Comparison of ENCODE assay signal across 2 fruit fly cellular contexts in genomic region chr2L:1082668-1083067, dm6.
TF ChIP-seq lines count a peak whose summit lies in the region.

No protein-coding gene starts in this region.

- no peak for TF ChIP-seq CTCF in whole organism, embryonic (GFP tag; optimal IDR thresholded peaks at IDR 0.05; lab: Kevin White, UChicago)

TF ChIP-seq in whole organism, embryonic, 481 proteins besides CTCF, POLR2A, EP300 and RAD21:
- no peak for TF ChIP-seq CG30431 (GFP tag; optimal IDR thresholded peaks at IDR 0.05; lab: Kevin White, UChicago)
- TF ChIP-seq CG15011 (GFP tag; optimal IDR thresholded peaks at IDR 0.05; lab: Kevin White, UChicago) = no peak
- TF ChIP-seq CG12236 (GFP tag; optimal IDR thresholded peaks at IDR 0.05; lab: Kevin White, UChicago) = no peak
- no peak for TF ChIP-seq mirr (GFP tag; optimal IDR thresholded peaks at IDR 0.05; lab: Kevin White, UChicago)
- peak; percentile 85 for TF ChIP-seq Adf1 (GFP tag; IDR thresholded peaks at IDR 0.05; lab: Robert Waterston, UW)
- no peak for TF ChIP-seq Xrp1 (GFP tag; IDR thresholded peaks at IDR 0.05; lab: Robert Waterston, UW)
- peak; percentile 20 for TF ChIP-seq scrt (GFP tag; optimal IDR thresholded peaks at IDR 0.05; lab: Kevin White, UChicago)
- 0 out of 4 replicates have a peak, but pooled peaks have one; percentile 62 for TF ChIP-seq chinmo (GFP tag; IDR thresholded peaks at IDR 0.05; lab: Robert Waterston, UW; ENCODE audit: partially characterized antibody)
- TF ChIP-seq CG5180 (GFP tag; optimal IDR thresholded peaks at IDR 0.05; lab: Kevin White, UChicago) = no peak
- TF ChIP-seq CG14014 (GFP tag; IDR thresholded peaks at IDR 0.05; lab: Robert Waterston, UW) = 0 out of 2 replicates have a peak, but pooled peaks have one; percentile 9
- TF ChIP-seq exex (tag; optimal IDR thresholded peaks at IDR 0.05; lab: Kevin White, UChicago) = no peak
- 0 out of 3 replicates have a peak, but pooled peaks have one; percentile 4 for TF ChIP-seq sr (GFP tag; IDR thresholded peaks at IDR 0.05; lab: Robert Waterston, UW)
- peak; percentile 11; the same call in 1 of the 2 replicates for TF ChIP-seq E2f2 (GFP tag; IDR thresholded peaks at IDR 0.05; lab: Robert Waterston, UW)
- peak; percentile 93 for TF ChIP-seq z (GFP tag; IDR thresholded peaks at IDR 0.05; lab: Robert Waterston, UW)
- TF ChIP-seq tgo (GFP tag; IDR thresholded peaks at IDR 0.05; lab: Robert Waterston, UW) = no peak
- peak; percentile 87 for TF ChIP-seq ewg (GFP tag; optimal IDR thresholded peaks at IDR 0.05; lab: Kevin White, UChicago)
- no peak for TF ChIP-seq twi (tag; optimal IDR thresholded peaks at IDR 0.05; lab: Kevin White, UChicago)
- TF ChIP-seq Deaf1 (tag; optimal IDR thresholded peaks at IDR 0.05; lab: Kevin White, UChicago) = peak; percentile 68
- no peak for TF ChIP-seq bowl (GFP tag; IDR thresholded peaks at IDR 0.05; lab: Robert Waterston, UW)
- 0 out of 3 replicates have a peak, but pooled peaks have one; percentile 10 for TF ChIP-seq Doc3 (GFP tag; IDR thresholded peaks at IDR 0.05; lab: Robert Waterston, UW; ENCODE audit: partially characterized antibody)
- TF ChIP-seq CG13287 (GFP tag; IDR thresholded peaks at IDR 0.05; lab: Robert Waterston, UW; ENCODE audit: partially characterized antibody) = peak; percentile 29; the same call in 1 of the 2 replicates
- peak; percentile 34 to 60 for TF ChIP-seq Trl (optimal IDR thresholded peaks at IDR 0.05; lab: Kevin White, UChicago)
- no peak for TF ChIP-seq Trl (GFP tag; optimal IDR thresholded peaks at IDR 0.05; lab: Kevin White, UChicago)

TF ChIP-seq in whole organism, pupa, 21 proteins besides CTCF, POLR2A, EP300 and RAD21:
- TF ChIP-seq Snoo (tag; optimal IDR thresholded peaks at IDR 0.05; lab: Kevin White, UChicago) = no peak
- peak; percentile 14 for TF ChIP-seq CG13204 (GFP tag; optimal IDR thresholded peaks at IDR 0.05; lab: Kevin White, UChicago)
